Worm (Caenorhabditis elegans): ENCODE data around the gene Y50E8A.1.

Gene Y50E8A.1

DNA sequence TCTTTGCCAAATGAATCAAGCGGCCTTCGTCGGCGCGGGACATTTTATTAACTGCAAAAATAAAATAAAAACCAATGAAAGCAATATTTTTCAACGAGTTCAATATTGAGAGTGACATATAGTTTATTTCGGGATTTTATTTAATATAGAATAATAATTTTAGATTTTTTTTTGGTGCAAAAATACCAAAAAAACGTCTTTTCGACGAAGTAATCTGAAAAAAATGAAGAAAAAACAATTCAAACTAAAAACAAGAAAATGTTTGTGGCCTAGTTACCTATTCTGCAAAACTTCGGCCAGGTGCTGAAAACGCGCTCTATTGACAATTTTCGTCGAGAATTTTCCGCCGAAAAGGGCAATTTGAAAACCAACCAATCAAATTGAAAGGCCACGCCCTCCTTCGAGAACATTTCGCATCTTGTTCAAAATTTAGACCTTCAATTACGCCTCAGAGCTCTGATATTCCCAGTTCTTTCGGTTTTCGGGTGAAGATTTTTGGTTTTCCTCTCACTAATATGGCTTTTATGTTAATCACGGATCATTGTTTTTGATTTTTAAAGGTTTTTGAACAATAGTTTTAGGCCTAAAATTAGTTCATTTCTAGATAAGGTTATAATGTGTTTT is 41.1 kb upstream of the Y50E8A.1 start, which contains the start of gene C47E8.4:
Gene C47E8.4, minus strand, starts transcription at position 51 of the 624 bp plus-strand sequence.
- TF ChIP-seq hmg-4 (GFP tag; optimal IDR thresholded peaks at IDR 0.05) = peak; percentile 36
- no peak for TF ChIP-seq scrt-1 (GFP tag; IDR thresholded peaks at IDR 0.05)
- TF ChIP-seq pes-1 (GFP tag; IDR thresholded peaks at IDR 0.05) = peak; percentile 54; the same call in 1 of the 2 replicates
- TF ChIP-seq aly-1 (tag; optimal IDR thresholded peaks at IDR 0.05) = no peak
- TF ChIP-seq ets-7 (tag; optimal IDR thresholded peaks at IDR 0.05) = no peak
- peak; percentile 66 for TF ChIP-seq ama-1 (optimal IDR thresholded peaks at IDR 0.05)
- peak; percentile 75 for TF ChIP-seq tbx-37 (GFP tag; conservative IDR thresholded peaks at IDR 0.05)
- TF ChIP-seq flt-1 (GFP tag; IDR thresholded peaks at IDR 0.05) = peak; percentile 34; the same call in 1 of the 2 replicates
- TF ChIP-seq hnd-1 (tag; optimal IDR thresholded peaks at IDR 0.05) = no peak
- no peak for TF ChIP-seq B0310.2 (tag; optimal IDR thresholded peaks at IDR 0.05)
- TF ChIP-seq tra-4 (tag; optimal IDR thresholded peaks at IDR 0.05) = peak; percentile 57

ce11 chrV:14686231-14687105 is 40.2 kb upstream of the Y50E8A.1 start:
- no peak for TF ChIP-seq tbx-37 (GFP tag; conservative IDR thresholded peaks at IDR 0.05)
- no peak for TF ChIP-seq hmg-4 (GFP tag; optimal IDR thresholded peaks at IDR 0.05)
- no peak for TF ChIP-seq ets-7 (tag; optimal IDR thresholded peaks at IDR 0.05)
- 0 out of 2 replicates have a peak, but pooled peaks have one; percentile 39 for TF ChIP-seq scrt-1 (GFP tag; IDR thresholded peaks at IDR 0.05)
- TF ChIP-seq pes-1 (GFP tag; IDR thresholded peaks at IDR 0.05) = no peak
- no peak for TF ChIP-seq hnd-1 (tag; optimal IDR thresholded peaks at IDR 0.05)

- peak; percentile 26; the same call in 1 of the 2 replicates for TF ChIP-seq flt-1 (GFP tag; IDR thresholded peaks at IDR 0.05)
- TF ChIP-seq scrt-1 (GFP tag; IDR thresholded peaks at IDR 0.05) = 0 out of 2 replicates have a peak, but pooled peaks have one; percentile 41
- TF ChIP-seq hmbx-1 (tag; optimal IDR thresholded peaks at IDR 0.05) = no peak
- TF ChIP-seq ceh-13 (GFP tag; optimal IDR thresholded peaks at IDR 0.05) = no peak
Measured at ce11 chrV:14687106-14687964, 39.4 kb upstream of the Y50E8A.1 start.

DNA sequence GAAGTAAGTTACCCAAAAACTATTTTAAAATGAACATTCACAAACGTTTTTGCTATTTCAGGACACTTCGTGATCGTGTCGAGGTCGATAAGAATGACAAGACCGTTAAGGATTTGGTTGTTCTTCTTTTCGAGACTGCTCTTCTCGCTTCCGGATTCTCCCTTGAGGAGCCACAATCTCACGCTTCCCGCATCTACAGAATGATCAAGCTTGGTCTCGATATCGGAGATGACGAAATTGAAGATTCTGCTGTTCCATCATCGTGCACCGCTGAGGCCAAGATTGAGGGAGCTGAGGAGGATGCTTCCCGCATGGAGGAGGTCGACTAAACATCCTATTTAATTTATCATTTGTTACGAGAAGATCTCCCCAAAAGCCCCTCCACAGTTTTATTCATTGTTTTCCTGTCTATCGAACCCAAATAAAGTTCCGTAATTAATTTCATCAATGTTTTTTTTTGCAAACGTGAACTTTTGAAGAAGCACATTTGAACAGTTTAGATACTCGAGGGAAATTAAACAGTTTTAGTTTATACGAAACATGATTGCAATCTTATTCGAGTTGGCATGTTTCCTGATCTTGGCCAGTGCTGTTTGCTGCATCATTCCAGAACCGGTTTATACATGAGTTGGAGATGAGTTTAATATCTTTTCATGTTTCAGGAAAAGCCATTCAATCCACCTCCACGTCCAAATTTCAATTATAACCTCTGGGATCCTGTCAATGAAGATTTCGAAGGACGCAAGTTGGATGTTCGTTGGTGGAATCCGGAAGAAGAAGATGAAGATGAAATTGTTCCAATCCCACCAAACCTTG is 38.4 kb upstream of the Y50E8A.1 start, which contains the start of gene C47E8.11:
Gene C47E8.11, plus strand, starts transcription at position 520 of the 816 bp plus-strand sequence.
- TF ChIP-seq ama-1 (optimal IDR thresholded peaks at IDR 0.05) (peak; percentile 58), ceh-13 (GFP tag; optimal IDR thresholded peaks at IDR 0.05) (no peak), ets-7 (tag; optimal IDR thresholded peaks at IDR 0.05) (peak; percentile 30)

DNA sequence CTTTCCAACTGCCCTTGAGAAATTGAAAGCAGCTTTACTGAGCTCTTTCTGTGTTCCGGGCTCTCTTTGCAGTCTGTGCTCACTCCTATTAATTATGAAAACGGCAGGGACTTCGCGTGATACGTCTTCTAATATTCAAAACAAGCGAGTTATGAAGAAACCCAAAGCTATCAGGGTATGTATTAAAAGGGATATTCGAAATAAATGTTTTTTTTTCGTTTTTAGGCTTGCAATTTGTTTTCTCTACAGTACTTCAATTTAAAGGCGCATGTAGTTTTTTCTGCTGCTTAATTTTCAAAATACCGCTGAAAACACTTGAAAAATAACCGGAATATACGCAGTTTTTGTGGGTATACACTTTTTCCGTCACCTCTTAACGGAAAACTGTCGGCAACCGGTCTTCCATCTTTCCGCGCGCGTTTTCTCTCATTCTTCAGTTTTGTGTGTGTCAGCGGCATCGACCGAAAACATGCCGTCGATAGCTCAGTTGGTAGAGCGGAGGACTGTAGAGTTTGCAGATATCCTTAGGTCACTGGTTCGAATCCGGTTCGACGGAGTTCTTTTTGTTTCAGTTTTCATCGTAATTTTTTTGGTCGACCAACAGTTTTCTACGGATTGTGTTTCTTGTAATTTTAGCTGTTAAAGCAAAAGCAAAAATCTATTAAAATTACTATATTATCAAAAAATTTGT is 37.5 kb upstream of the Y50E8A.1 start, which contains the start of gene gasr-8:
Gene gasr-8, plus strand, starts transcription at position 51 of the 691 bp plus-strand sequence.
- TF ChIP-seq tbx-11 (GFP tag; IDR thresholded peaks at IDR 0.05) (peak; percentile 73; the same call in 1 of the 2 replicates), scrt-1 (GFP tag; IDR thresholded peaks at IDR 0.05) (0 out of 2 replicates have a peak, but pooled peaks have one; percentile 72), ama-1 (optimal IDR thresholded peaks at IDR 0.05) (no peak), B0310.2 (tag; optimal IDR thresholded peaks at IDR 0.05) (peak; percentile 43), hmbx-1 (tag; optimal IDR thresholded peaks at IDR 0.05) (no peak), F13C5.2 (tag; optimal IDR thresholded peaks at IDR 0.05) (no peak), ets-7 (tag; optimal IDR thresholded peaks at IDR 0.05) (no peak), tbx-37 (GFP tag; conservative IDR thresholded peaks at IDR 0.05) (peak; percentile 64), aly-1 (tag; optimal IDR thresholded peaks at IDR 0.05) (peak; percentile 57), tra-4 (tag; optimal IDR thresholded peaks at IDR 0.05) (peak; percentile 40), hmg-4 (GFP tag; optimal IDR thresholded peaks at IDR 0.05) (peak; percentile 26), sea-1 (GFP tag; conservative IDR thresholded peaks at IDR 0.05) (peak; percentile 79), ceh-13 (GFP tag; optimal IDR thresholded peaks at IDR 0.05) (peak; percentile 58), flt-1 (GFP tag; IDR thresholded peaks at IDR 0.05) (peak; percentile 84), ceh-36 (tag; optimal IDR thresholded peaks at IDR 0.05) (no peak), pes-1 (GFP tag; IDR thresholded peaks at IDR 0.05) (peak; percentile 84), hnd-1 (tag; optimal IDR thresholded peaks at IDR 0.05) (peak; percentile 32)

DNA sequence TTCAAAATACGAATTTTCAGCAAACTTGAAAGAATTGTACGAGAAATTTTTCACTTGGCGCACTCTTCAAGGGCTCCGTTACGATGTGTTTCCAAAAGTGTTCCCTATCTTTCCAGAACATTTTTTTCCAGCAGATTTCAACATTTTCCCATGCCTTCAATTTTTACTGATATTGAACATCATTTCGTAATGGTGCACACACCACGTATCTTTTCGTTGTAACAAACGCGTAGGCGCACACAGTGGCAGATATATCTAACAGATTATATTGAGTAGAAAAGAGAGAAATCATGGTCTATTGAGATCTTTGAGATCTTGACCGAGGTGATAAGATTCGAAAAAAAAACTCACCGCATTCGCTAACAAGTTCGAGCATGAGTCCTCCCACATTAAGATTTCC is 31.0 kb upstream of the Y50E8A.1 start:
- TF ChIP-seq tbx-37 (GFP tag; conservative IDR thresholded peaks at IDR 0.05) = no peak
- no peak for TF ChIP-seq ceh-13 (GFP tag; optimal IDR thresholded peaks at IDR 0.05)
- TF ChIP-seq tbx-11 (GFP tag; IDR thresholded peaks at IDR 0.05) = no peak
- no peak for TF ChIP-seq aly-1 (tag; optimal IDR thresholded peaks at IDR 0.05)
- TF ChIP-seq tra-4 (tag; optimal IDR thresholded peaks at IDR 0.05) = no peak
- TF ChIP-seq B0310.2 (tag; optimal IDR thresholded peaks at IDR 0.05) = no peak
- no peak for TF ChIP-seq scrt-1 (GFP tag; IDR thresholded peaks at IDR 0.05)
